Fruit fly (Drosophila melanogaster) whole organism, embryonic: Measurements from ENCODE around the gene CG34327.

Experiments used
- Bdp1 ChIP-seq: fragments of 200-800 bp; sonication (Bioruptor generic); optimal IDR thresholded peaks from 3 replicates; lab custom pipeline; 2016; ENCODE audit warnings: missing biosample characterization, missing genetic modification characterization
- CG11398 ChIP-seq: fragments of 200-800 bp; sonication (Bioruptor generic); optimal IDR thresholded peaks from 2 replicates; lab custom pipeline; 2016; ENCODE audit warnings: missing biosample characterization, missing genetic modification characterization
- CG11456 ChIP-seq: fragments of 200-800 bp; sonication (Bioruptor generic); IDR thresholded peaks from 3 replicates; pipeline ENCODE4 v1.3.6; 2022; ENCODE audit warnings: missing biosample characterization, missing genetic modification characterization
- CG11504 ChIP-seq: fragments of 200-800 bp; sonication (Bioruptor generic); optimal IDR thresholded peaks from 3 replicates; lab custom pipeline; 2019; ENCODE audit warnings: missing biosample characterization, mild to moderate bottlenecking, missing genetic modification characterization, moderate library complexity
- CG11695 ChIP-seq: fragments of 200-800 bp; sonication (Bioruptor generic); IDR thresholded peaks from 3 replicates; pipeline ENCODE4 v1.3.6; 2022; ENCODE audit warnings: missing biosample characterization, missing genetic modification characterization
- CG13894 ChIP-seq: fragments of 200-800 bp; sonication (Bioruptor generic); optimal IDR thresholded peaks from 3 replicates; lab custom pipeline; 2018; ENCODE audit warnings: missing biosample characterization, mild to moderate bottlenecking, missing genetic modification characterization, moderate library complexity
- CG2199 ChIP-seq: fragments of 200-800 bp; sonication (Bioruptor generic); IDR thresholded peaks from 3 replicates; pipeline ENCODE4 v1.3.6; 2022; ENCODE audit warnings: missing biosample characterization, missing genetic modification characterization
- CG2678 ChIP-seq: fragments of 200-800 bp; sonication (Bioruptor generic); optimal IDR thresholded peaks from 3 replicates; lab custom pipeline; 2019; ENCODE audit warnings: missing biosample characterization, mild to moderate bottlenecking, missing genetic modification characterization, moderate library complexity
- CG30403 ChIP-seq: fragments of 200-800 bp; sonication (Bioruptor generic); optimal IDR thresholded peaks from 3 replicates; lab custom pipeline; 2016; ENCODE audit warnings: missing biosample characterization, missing genetic modification characterization
- CG32767 ChIP-seq: fragments of 200-800 bp; sonication (Bioruptor generic); IDR thresholded peaks from 2 replicates; pipeline ENCODE4 v1.3.6; 2022; ENCODE audit warnings: missing biosample characterization, missing genetic modification characterization
- CG3281 ChIP-seq: fragments of 200-800 bp; sonication (Bioruptor generic); optimal IDR thresholded peaks from 3 replicates; lab custom pipeline; 2017; ENCODE audit warnings: missing biosample characterization, mild to moderate bottlenecking, missing genetic modification characterization
- CG33213 ChIP-seq: fragments of 200-800 bp; sonication (Bioruptor generic); optimal IDR thresholded peaks from 3 replicates; lab custom pipeline; 2016; ENCODE audit warnings: missing biosample characterization, missing genetic modification characterization
- CG3847 ChIP-seq: fragments of 200-800 bp; sonication (Bioruptor generic); IDR thresholded peaks from 2 replicates; pipeline ENCODE4 v1.3.6; 2022; ENCODE audit warnings: missing biosample characterization, missing genetic modification characterization
- CG4360 ChIP-seq: fragments of 200-800 bp; sonication (Bioruptor generic); IDR thresholded peaks from 2 replicates; pipeline ENCODE4 v1.3.6; 2022; ENCODE audit warnings: missing biosample characterization, missing genetic modification characterization
- CG4730 ChIP-seq: fragments of 200-800 bp; sonication (Bioruptor generic); IDR thresholded peaks from 2 replicates; pipeline ENCODE4 v1.3.6; 2022; ENCODE audit warnings: missing biosample characterization, missing genetic modification characterization
- CG8944 ChIP-seq: fragments of 200-800 bp; sonication (Bioruptor generic); optimal IDR thresholded peaks from 3 replicates; lab custom pipeline; 2016; ENCODE audit warnings: missing biosample characterization, missing genetic modification characterization
- CTCF ChIP-seq: fragments of 200-800 bp; sonication (Bioruptor generic); optimal IDR thresholded peaks from 2 replicates; lab custom pipeline; 2017; ENCODE audit warnings: missing biosample characterization, mild to moderate bottlenecking, missing genetic modification characterization, moderate library complexity
- CrebB ChIP-seq: fragments of 200-800 bp; sonication (Bioruptor generic); optimal IDR thresholded peaks from 3 replicates; lab custom pipeline; 2018; ENCODE audit warnings: missing biosample characterization, mild to moderate bottlenecking, missing genetic modification characterization
- Deaf1 ChIP-seq: fragments of 200-800 bp; optimal IDR thresholded peaks from 3 replicates; lab custom pipeline; 2019; ENCODE audit warnings: missing biosample characterization, mild to moderate bottlenecking, missing genetic modification characterization, moderate library complexity
- Gsc ChIP-seq: fragments of 200-800 bp; sonication (Bioruptor generic); IDR thresholded peaks from 2 replicates; pipeline ENCODE4 v1.3.6; 2022; ENCODE audit warnings: missing biosample characterization, missing genetic modification characterization
- HLH4C ChIP-seq: fragments of 200-800 bp; sonication (Bioruptor generic); IDR thresholded peaks from 3 replicates; pipeline ENCODE4 v1.3.6; 2022; ENCODE audit warnings: missing biosample characterization, missing genetic modification characterization; ENCODE audit not compliant: partially characterized antibody
- HmgD ChIP-seq: fragments of 200-800 bp; sonication (Bioruptor generic); optimal IDR thresholded peaks from 3 replicates; lab custom pipeline; 2016; ENCODE audit warnings: missing biosample characterization, missing genetic modification characterization
- HmgZ ChIP-seq: fragments of 200-800 bp; sonication (Bioruptor generic); optimal IDR thresholded peaks from 2 replicates; lab custom pipeline; 2018; ENCODE audit warnings: missing biosample characterization, mild to moderate bottlenecking, missing genetic modification characterization
- Lim3 ChIP-seq: fragments of 200-800 bp; sonication (Bioruptor generic); IDR thresholded peaks from 2 replicates; pipeline ENCODE4 v1.3.6; 2022; ENCODE audit warnings: missing biosample characterization, missing genetic modification characterization
- MTF-1 ChIP-seq: fragments of 200-800 bp; sonication (Bioruptor generic); optimal IDR thresholded peaks from 2 replicates; lab custom pipeline; 2018; ENCODE audit warnings: missing biosample characterization, mild to moderate bottlenecking, missing genetic modification characterization, borderline replicate concordance
- Meics ChIP-seq: fragments of 200-800 bp; sonication (Bioruptor generic); optimal IDR thresholded peaks from 2 replicates; lab custom pipeline; 2017; ENCODE audit warnings: missing biosample characterization, mild to moderate bottlenecking, missing genetic modification characterization
- NC2α ChIP-seq: fragments of 200-800 bp; sonication (Bioruptor generic); optimal IDR thresholded peaks from 2 replicates; lab custom pipeline; 2016; ENCODE audit warnings: missing biosample characterization, missing genetic modification characterization
- NC2β ChIP-seq: fragments of 200-800 bp; sonication (Bioruptor generic); optimal IDR thresholded peaks from 2 replicates; lab custom pipeline; 2016; ENCODE audit warnings: missing biosample characterization, missing genetic modification characterization
- Neu2 ChIP-seq: fragments of 200-800 bp; sonication (Bioruptor generic); optimal IDR thresholded peaks from 3 replicates; lab custom pipeline; 2016; ENCODE audit warnings: missing biosample characterization, missing genetic modification characterization, borderline replicate concordance
- Usf ChIP-seq: fragments of 200-800 bp; sonication (Bioruptor generic); optimal IDR thresholded peaks from 2 replicates; lab custom pipeline; 2017; ENCODE audit warnings: missing genotype, missing biosample characterization, missing genetic modification characterization
- cato ChIP-seq: fragments of 200-800 bp; sonication (Bioruptor generic); optimal IDR thresholded peaks from 2 replicates; lab custom pipeline; 2016; ENCODE audit warnings: missing biosample characterization, missing genetic modification characterization, borderline replicate concordance
- ci ChIP-seq: fragments of 200-800 bp; sonication (Bioruptor generic); IDR thresholded peaks from 3 replicates; pipeline ENCODE4 v1.3.6; 2022; ENCODE audit warnings: missing biosample characterization, missing genetic modification characterization
- dan ChIP-seq: fragments of 200-800 bp; sonication (Bioruptor generic); IDR thresholded peaks from 2 replicates; pipeline ENCODE4 v1.3.6; 2022; ENCODE audit warnings: missing biosample characterization, missing genetic modification characterization
- dpn ChIP-seq, 2 experiments: fragments of 200-800 bp; sonication (Bioruptor generic); optimal IDR thresholded peaks; 3 replicates each; lab custom pipeline; 2016; ENCODE audit warnings: missing biosample characterization in 2 of 2, missing genetic modification characterization in 2 of 2
- dysf ChIP-seq: fragments of 200-800 bp; sonication (Bioruptor generic); IDR thresholded peaks from 3 replicates; pipeline ENCODE4 v1.3.6; 2022; ENCODE audit warnings: missing biosample characterization, missing genetic modification characterization
- en ChIP-seq: fragments of 200-800 bp; sonication (Bioruptor generic); optimal IDR thresholded peaks from 2 replicates; lab custom pipeline; 2016; ENCODE audit warnings: missing biosample characterization, missing genetic modification characterization
- esg ChIP-seq: fragments of 200-800 bp; sonication (Bioruptor generic); conservative IDR thresholded peaks from 2 replicates; pipeline ENCODE4 v1.3.6; 2022; ENCODE audit warnings: missing biosample characterization, missing genetic modification characterization
- gro ChIP-seq: fragments of 200-800 bp; sonication (Bioruptor generic); optimal IDR thresholded peaks from 2 replicates; lab custom pipeline; 2016; ENCODE audit warnings: missing biosample characterization, missing genetic modification characterization
- gt ChIP-seq: fragments of 200-800 bp; sonication (Bioruptor generic); IDR thresholded peaks from 2 replicates; pipeline ENCODE4 v1.3.6; 2022; ENCODE audit warnings: missing biosample characterization, missing genetic modification characterization
- her ChIP-seq: fragments of 200-800 bp; sonication (Bioruptor generic); optimal IDR thresholded peaks from 2 replicates; lab custom pipeline; 2016; ENCODE audit warnings: missing biosample characterization, missing genetic modification characterization
- hth ChIP-seq: fragments of >200 bp; optimal IDR thresholded peaks from 2 replicates; lab custom pipeline; 2017; ENCODE audit warnings: inconsistent platforms
- ind ChIP-seq: fragments of 200-800 bp; sonication (Bioruptor generic); optimal IDR thresholded peaks from 3 replicates; lab custom pipeline; 2016; ENCODE audit warnings: missing biosample characterization, missing genetic modification characterization
- oc ChIP-seq: fragments of 200-800 bp; sonication (Bioruptor generic); optimal IDR thresholded peaks from 2 replicates; lab custom pipeline; 2018; ENCODE audit warnings: missing biosample characterization, mild to moderate bottlenecking, missing genetic modification characterization, moderate library complexity
- phol ChIP-seq: fragments of 200-800 bp; sonication (Bioruptor generic); optimal IDR thresholded peaks from 3 replicates; lab custom pipeline; 2018; ENCODE audit warnings: missing biosample characterization, mild to moderate bottlenecking, missing genetic modification characterization, moderate library complexity
- pnt ChIP-seq: fragments of 200-800 bp; sonication (Bioruptor generic); optimal IDR thresholded peaks from 3 replicates; lab custom pipeline; 2016; ENCODE audit warnings: missing biosample characterization, missing genetic modification characterization
- sens ChIP-seq: fragments of 200-800 bp; sonication (Bioruptor generic); peaks from one replicate; lab custom pipeline; 2016; ENCODE audit warnings: missing biosample characterization, missing genetic modification characterization
- slp2 ChIP-seq: fragments of 200-800 bp; sonication (Bioruptor generic); optimal IDR thresholded peaks from 2 replicates; lab custom pipeline; 2016; ENCODE audit warnings: missing biosample characterization, missing genetic modification characterization
- sr ChIP-seq: fragments of 200-800 bp; sonication (Bioruptor generic); IDR thresholded peaks from 3 replicates; pipeline ENCODE4 v1.3.6; 2022; ENCODE audit warnings: missing biosample characterization, missing genetic modification characterization
- trh ChIP-seq: fragments of 200-800 bp; sonication (Bioruptor generic); optimal IDR thresholded peaks from 2 replicates; lab custom pipeline; 2016; ENCODE audit warnings: missing biosample characterization, missing genetic modification characterization
- vvl ChIP-seq: fragments of 200-800 bp; sonication (Bioruptor generic); IDR thresholded peaks from 2 replicates; pipeline ENCODE4 v1.3.6; 2022; ENCODE audit warnings: missing biosample characterization, missing genetic modification characterization
- zen ChIP-seq: fragments of 200-800 bp; sonication (Bioruptor generic); optimal IDR thresholded peaks from 3 replicates; lab custom pipeline; 2018; ENCODE audit warnings: missing biosample characterization, mild to moderate bottlenecking, missing genetic modification characterization, moderate library complexity

Gene CG34327

dm6 chrX:17229475-17230169 is 6.0 kb upstream of the CG34327 start (continued):
- TF ChIP-seq hth (lab: Kevin White, UChicago), result no peak
- no peak for TF ChIP-seq Gsc (GFP tag; lab: Robert Waterston, UW)
- TF ChIP-seq sens (GFP tag; lab: Kevin White, UChicago), result peak; percentile 76
- TF ChIP-seq cato (GFP tag; lab: Kevin White, UChicago), result no peak
- TF ChIP-seq dpn (GFP tag; optimal IDR thresholded peaks at IDR 0.05; lab: Kevin White, UChicago), result peak in 1 of 2 experiments; percentile 18
- TF ChIP-seq pnt (GFP tag; lab: Kevin White, UChicago), result peak; percentile 35
- TF ChIP-seq CG11398 (GFP tag; lab: Kevin White, UChicago), result no peak
- no peak for TF ChIP-seq CG32767 (GFP tag; lab: Robert Waterston, UW)
- TF ChIP-seq NC2α (GFP tag; lab: Kevin White, UChicago), result no peak
- TF ChIP-seq en, result no peak
- TF ChIP-seq Lim3, result no peak
- TF ChIP-seq CG4730 (GFP tag; lab: Robert Waterston, UW), result no peak
- no peak for TF ChIP-seq CG11456 (GFP tag; lab: Robert Waterston, UW)
- TF ChIP-seq Neu2 (GFP tag; lab: Kevin White, UChicago), result no peak
- TF ChIP-seq gro (GFP tag; lab: Kevin White, UChicago), result no peak
- TF ChIP-seq CG30403 (GFP tag; lab: Kevin White, UChicago), result peak; percentile 30
- no peak for TF ChIP-seq CG3847
- TF ChIP-seq dysf, result no peak
- TF ChIP-seq MTF-1, result no peak

- TF ChIP-seq CG13894 (tag; lab: Kevin White, UChicago) (peak; percentile 88), oc (tag; lab: Kevin White, UChicago) (no peak), vvl (GFP tag; lab: Robert Waterston, UW) (0 out of 2 replicates have a peak, but pooled peaks have one; percentile 35), CG2199 (GFP tag; lab: Robert Waterston, UW) (peak; percentile 87), slp2 (no peak)
- TF ChIP-seq, all 482 proteins: peak for 3
Measured at dm6 chrX:17227462-17227861, 3.8 kb upstream of the CG34327 start.

dm6 chrX:17226681-17227019 is 3.0 kb upstream of the CG34327 start, which contains the start of gene CG10598:
Gene CG10598 (minus strand): TSS chrX:17226867.
- TF ChIP-seq CrebB (no peak), gt (GFP tag; lab: Robert Waterston, UW) (no peak), HmgD (GFP tag; lab: Kevin White, UChicago) (no peak), esg (GFP tag; lab: Robert Waterston, UW) (no peak), trh (GFP tag; lab: Kevin White, UChicago) (no peak), sr (GFP tag; lab: Robert Waterston, UW) (no peak), Usf (GFP tag; lab: Kevin White, UChicago) (peak; percentile 10), ci (GFP tag; lab: Robert Waterston, UW) (no peak), phol (no peak), NC2β (no peak), CG33213 (GFP tag; lab: Kevin White, UChicago) (no peak), CG11504 (tag; lab: Kevin White, UChicago) (peak; percentile 8), CTCF (GFP tag; lab: Kevin White, UChicago) (no peak), CG11695 (GFP tag; lab: Robert Waterston, UW) (0 out of 3 replicates have a peak, but pooled peaks have one; percentile 31), HLH4C (no peak), Meics (GFP tag; lab: Kevin White, UChicago) (peak; percentile 25), her (GFP tag; lab: Kevin White, UChicago) (no peak), CG3281 (GFP tag; lab: Kevin White, UChicago) (peak; percentile 12), zen (tag; lab: Kevin White, UChicago) (no peak), CG8944 (no peak), HmgZ (no peak), Deaf1 (no peak), CG2678 (tag; lab: Kevin White, UChicago) (peak; percentile 35), ind (GFP tag; lab: Kevin White, UChicago) (peak; percentile 18), dan (GFP tag; lab: Robert Waterston, UW) (no peak), Bdp1 (GFP tag; lab: Kevin White, UChicago) (no peak), CG4360 (GFP tag; lab: Robert Waterston, UW) (no peak)
